Fruit fly (Drosophila melanogaster) whole organism, adult: ENCODE results near the gene CG4822.

Experiments used
- CG11617 ChIP-seq: fragments of 200-800 bp; sonication (Bioruptor generic); optimal IDR thresholded peaks from 2 replicates; lab custom pipeline; 2017; ENCODE audit warnings: mild to moderate bottlenecking, missing biosample characterization, missing genetic modification reagents, missing genetic modification characterization
- CG12768 ChIP-seq: fragments of 200-800 bp; sonication (Bioruptor generic); optimal IDR thresholded peaks from 2 replicates; lab custom pipeline; 2017; ENCODE audit warnings: missing biosample characterization, missing genetic modification characterization, mild to moderate bottlenecking, moderate library complexity, missing genetic modification reagents
- CG14711 ChIP-seq: fragments of 200-800 bp; sonication (Bioruptor generic); optimal IDR thresholded peaks from 2 replicates; lab custom pipeline; 2018; ENCODE audit warnings: missing biosample characterization, mild to moderate bottlenecking, missing genetic modification characterization, moderate library complexity
- CG1620 ChIP-seq: fragments of 200-800 bp; sonication (Bioruptor generic); optimal IDR thresholded peaks from 2 replicates; lab custom pipeline; 2016; ENCODE audit warnings: missing biosample characterization, missing genetic modification characterization
- CG33017 ChIP-seq: fragments of 200-800 bp; sonication (Bioruptor generic); optimal IDR thresholded peaks from 2 replicates; lab custom pipeline; 2018; ENCODE audit warnings: missing biosample characterization, mild to moderate bottlenecking, missing genetic modification characterization, moderate library complexity
- CG5204 ChIP-seq: fragments of 200-800 bp; sonication (Bioruptor generic); optimal IDR thresholded peaks from 2 replicates; lab custom pipeline; 2016; ENCODE audit warnings: missing biosample characterization, missing genetic modification characterization
- CG7045 ChIP-seq: fragments of 200-800 bp; sonication (Bioruptor generic); optimal IDR thresholded peaks from 2 replicates; lab custom pipeline; 2017; ENCODE audit warnings: missing biosample characterization, mild to moderate bottlenecking, missing genetic modification characterization
- CG7101 ChIP-seq: fragments of 200-800 bp; sonication (Bioruptor generic); optimal IDR thresholded peaks from 2 replicates; lab custom pipeline; 2018; ENCODE audit warnings: missing biosample characterization, mild to moderate bottlenecking, missing genetic modification characterization, moderate library complexity
- Clk ChIP-seq: fragments of 200-800 bp; sonication (Bioruptor generic); optimal IDR thresholded peaks from 2 replicates; lab custom pipeline; 2017; ENCODE audit warnings: missing biosample characterization, missing genetic modification characterization
- Crg-1 ChIP-seq: fragments of 200-800 bp; sonication (Bioruptor generic); optimal IDR thresholded peaks from 2 replicates; lab custom pipeline; 2016; ENCODE audit warnings: missing biosample characterization, missing genetic modification characterization
- Hr96 ChIP-seq: fragments of 200-800 bp; sonication (Bioruptor generic); optimal IDR thresholded peaks from 2 replicates; lab custom pipeline; 2016; ENCODE audit warnings: missing biosample characterization, missing genetic modification characterization
- Mnt ChIP-seq: fragments of 200-800 bp; sonication (Bioruptor generic); optimal IDR thresholded peaks from 2 replicates; lab custom pipeline; 2016; ENCODE audit warnings: missing biosample characterization, mild to moderate bottlenecking, missing genetic modification characterization
- bab1 ChIP-seq: fragments of 200-800 bp; sonication (Bioruptor generic); optimal IDR thresholded peaks from 3 replicates; lab custom pipeline; 2019; ENCODE audit warnings: missing biosample characterization, mild to moderate bottlenecking, missing genetic modification characterization, moderate library complexity
- cic ChIP-seq: fragments of 200-800 bp; sonication (Bioruptor generic); optimal IDR thresholded peaks from 2 replicates; lab custom pipeline; 2017; ENCODE audit warnings: missing biosample characterization, mild to moderate bottlenecking, missing genetic modification characterization, moderate library complexity
- cnc ChIP-seq, 2 experiments: fragments of >200 bp; optimal IDR thresholded peaks; 2 replicates each; lab custom pipeline; 2017
- kay ChIP-seq: fragments of 200-800 bp; sonication (Bioruptor generic); peaks from one replicate; lab custom pipeline; 2016; ENCODE audit warnings: missing biosample characterization, missing genetic modification characterization, borderline replicate concordance
- ovo ChIP-seq: fragments of 200-800 bp; sonication (Bioruptor generic); optimal IDR thresholded peaks from 2 replicates; lab custom pipeline; 2016; ENCODE audit warnings: missing biosample characterization, missing genetic modification characterization
- pad ChIP-seq: fragments of 200-800 bp; sonication (Bioruptor generic); optimal IDR thresholded peaks from 3 replicates; lab custom pipeline; 2017; ENCODE audit warnings: missing biosample characterization, missing genetic modification characterization, mild to moderate bottlenecking, moderate library complexity, missing genetic modification reagents
- tj ChIP-seq: fragments of 200-800 bp; sonication (Bioruptor generic); optimal IDR thresholded peaks from 3 replicates; lab custom pipeline; 2017; ENCODE audit warnings: missing biosample characterization, mild to moderate bottlenecking, missing genetic modification characterization, moderate library complexity
- toe ChIP-seq: fragments of 200-800 bp; sonication (Bioruptor generic); optimal IDR thresholded peaks from 2 replicates; lab custom pipeline; 2016; ENCODE audit warnings: missing biosample characterization, missing genetic modification characterization

CG4822 gene

DNA sequence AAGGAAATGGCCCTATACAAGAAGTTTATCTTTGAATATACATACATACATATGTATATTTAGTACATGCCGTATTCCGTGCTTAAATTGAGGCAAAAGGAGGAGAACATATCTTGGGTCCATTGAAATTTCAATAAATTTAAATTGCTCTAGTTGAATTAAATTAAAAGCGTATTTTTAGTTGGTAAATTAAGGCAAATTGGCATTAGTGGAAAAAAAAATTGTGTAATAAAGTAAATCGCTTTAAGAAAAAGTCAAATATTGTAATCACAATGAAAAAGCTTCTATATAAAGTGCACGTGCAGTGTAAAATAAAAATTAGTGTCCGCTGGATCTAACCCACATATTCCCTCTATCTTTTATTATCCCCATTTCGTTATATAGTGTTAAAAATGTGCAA is 40.7 kb upstream of the CG4822 start:
- TF ChIP-seq CG1620 (GFP tag; lab: Kevin White, UChicago): no peak
- no peak for TF ChIP-seq CG7045 (GFP tag; lab: Kevin White, UChicago)

- peak; percentile 98 for TF ChIP-seq cic (GFP tag; lab: Kevin White, UChicago)
- TF ChIP-seq CG11617 (GFP tag; lab: Kevin White, UChicago): peak; percentile 80
- TF ChIP-seq cnc (optimal IDR thresholded peaks at IDR 0.05; lab: Kevin White, UChicago): no peak
- peak; percentile 96 for TF ChIP-seq ovo (GFP tag; lab: Kevin White, UChicago)
- TF ChIP-seq kay: peak; percentile 100
- peak; percentile 94 for TF ChIP-seq toe (GFP tag; lab: Kevin White, UChicago)
- peak; percentile 88 for TF ChIP-seq CG7101 (tag; lab: Kevin White, UChicago)
- TF ChIP-seq CG7045 (GFP tag; lab: Kevin White, UChicago): peak; percentile 76
- TF ChIP-seq CG12768 (GFP tag; lab: Kevin White, UChicago): peak; percentile 83
- peak; percentile 82 for TF ChIP-seq CG33017 (tag; lab: Kevin White, UChicago)
- peak; percentile 88 for TF ChIP-seq Hr96
- TF ChIP-seq Clk (GFP tag; lab: Kevin White, UChicago): peak; percentile 97
- TF ChIP-seq CG5204 (GFP tag; lab: Kevin White, UChicago): peak; percentile 45
- peak; percentile 86 for TF ChIP-seq tj
- TF ChIP-seq Mnt (GFP tag; lab: Kevin White, UChicago): peak; percentile 89
- TF ChIP-seq CG14711 (tag; lab: Kevin White, UChicago): peak; percentile 65
- TF ChIP-seq pad (GFP tag; lab: Kevin White, UChicago): peak; percentile 75
- no peak for TF ChIP-seq CG1620 (GFP tag; lab: Kevin White, UChicago)
- TF ChIP-seq bab1: peak; percentile 97
- peak; percentile 67 for TF ChIP-seq Crg-1 (GFP tag; lab: Kevin White, UChicago)
Observed at dm6 chr2L:161453-162175, 40.1 kb upstream of the CG4822 start.

DNA sequence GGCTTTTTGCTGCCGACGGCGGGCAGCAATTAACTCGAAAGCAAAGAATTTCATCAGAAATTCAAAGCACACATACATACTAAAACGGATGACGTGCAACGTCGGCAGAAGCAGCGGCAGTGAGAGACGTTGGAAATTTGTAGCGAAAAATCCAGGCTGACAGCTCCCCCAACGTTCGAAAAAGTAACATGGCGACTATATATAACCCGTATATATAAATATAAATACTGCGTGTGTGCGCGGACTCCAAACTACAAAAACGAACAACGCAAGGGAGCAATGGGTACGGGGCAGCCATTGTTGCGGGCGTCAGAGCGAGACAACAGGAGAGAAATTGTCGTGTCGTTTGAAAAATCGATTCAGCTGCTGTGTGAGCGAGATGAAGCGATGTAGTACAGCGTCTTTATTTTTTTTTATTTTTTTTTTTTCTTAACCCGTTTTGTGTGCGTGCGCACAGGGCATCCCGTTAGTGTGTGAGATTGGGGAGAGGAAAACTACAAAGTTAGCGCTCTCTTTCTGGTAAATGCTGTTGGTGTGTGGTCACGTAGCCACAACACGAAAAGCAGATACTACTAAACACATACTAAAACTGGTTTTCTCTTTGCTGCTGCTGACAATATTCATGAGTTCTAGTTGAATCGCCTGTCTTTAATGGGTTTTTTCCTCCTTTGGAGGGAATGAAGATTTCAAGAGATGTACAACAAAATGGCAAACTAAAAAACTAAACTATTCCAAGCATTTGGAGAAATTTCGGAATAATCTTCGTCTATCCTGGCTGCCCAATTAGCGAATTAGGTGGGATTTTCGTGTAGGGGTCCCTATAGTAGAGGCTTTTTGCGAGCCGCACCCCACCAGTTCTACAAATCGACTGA is 39.3 kb upstream of the CG4822 start:
- TF ChIP-seq kay (peak; percentile 100), CG12768 (GFP tag; lab: Kevin White, UChicago) (peak; percentile 97), cic (GFP tag; lab: Kevin White, UChicago) (peak; percentile 99), CG11617 (GFP tag; lab: Kevin White, UChicago) (peak; percentile 97), CG14711 (tag; lab: Kevin White, UChicago) (peak; percentile 52), toe (GFP tag; lab: Kevin White, UChicago) (peak; percentile 99), bab1 (peak; percentile 93), cnc (optimal IDR thresholded peaks at IDR 0.05; lab: Kevin White, UChicago) (no peak), Crg-1 (GFP tag; lab: Kevin White, UChicago) (peak; percentile 38), pad (GFP tag; lab: Kevin White, UChicago) (peak; percentile 88), CG1620 (GFP tag; lab: Kevin White, UChicago) (peak; percentile 50), Mnt (GFP tag; lab: Kevin White, UChicago) (peak; percentile 94), CG7101 (tag; lab: Kevin White, UChicago) (peak; percentile 76), ovo (GFP tag; lab: Kevin White, UChicago) (peak; percentile 100), tj (peak; percentile 97), Clk (GFP tag; lab: Kevin White, UChicago) (peak; percentile 99), CG7045 (GFP tag; lab: Kevin White, UChicago) (peak; percentile 96), Hr96 (peak; percentile 88), CG33017 (tag; lab: Kevin White, UChicago) (peak; percentile 93), CG5204 (GFP tag; lab: Kevin White, UChicago) (peak; percentile 95)

- peak; percentile 84 for TF ChIP-seq Mnt (GFP tag; lab: Kevin White, UChicago)
- TF ChIP-seq bab1: peak; percentile 79
- peak; percentile 92 for TF ChIP-seq cic (GFP tag; lab: Kevin White, UChicago)
- no peak for TF ChIP-seq kay
- peak; percentile 58 for TF ChIP-seq pad (GFP tag; lab: Kevin White, UChicago)
- peak; percentile 45 for TF ChIP-seq ovo (GFP tag; lab: Kevin White, UChicago)
- TF ChIP-seq toe (GFP tag; lab: Kevin White, UChicago): no peak
- TF ChIP-seq cnc (optimal IDR thresholded peaks at IDR 0.05; lab: Kevin White, UChicago): no peak
- peak; percentile 28 for TF ChIP-seq CG1620 (GFP tag; lab: Kevin White, UChicago)
- peak; percentile 78 for TF ChIP-seq Clk (GFP tag; lab: Kevin White, UChicago)
- peak; percentile 31 for TF ChIP-seq Crg-1 (GFP tag; lab: Kevin White, UChicago)
- TF ChIP-seq CG14711 (tag; lab: Kevin White, UChicago): peak; percentile 70
- peak; percentile 74 for TF ChIP-seq CG11617 (GFP tag; lab: Kevin White, UChicago)
- peak; percentile 50 for TF ChIP-seq Hr96
- TF ChIP-seq CG7045 (GFP tag; lab: Kevin White, UChicago): peak; percentile 57
- TF ChIP-seq CG5204 (GFP tag; lab: Kevin White, UChicago): no peak
- TF ChIP-seq tj: peak; percentile 94
- TF ChIP-seq CG33017 (tag; lab: Kevin White, UChicago): peak; percentile 73
- TF ChIP-seq CG7101 (tag; lab: Kevin White, UChicago): peak; percentile 66
- TF ChIP-seq CG12768 (GFP tag; lab: Kevin White, UChicago): peak; percentile 84
Observed at dm6 chr2L:158649-159257, 37.2 kb upstream of the CG4822 start, which contains the start of the genes CG33635 and spen. Gene CG33635 (minus strand): TSS chr2L:158664. Gene spen (plus strand): TSS chr2L:159032.
